Worm (Caenorhabditis elegans): Measurements from ENCODE around the gene nspc-4.

- TF ChIP-seq pax-1 (tag; optimal IDR thresholded peaks at IDR 0.05) (no peak), ceh-9 (tag; optimal IDR thresholded peaks at IDR 0.05) (no peak), elt-2 (tag; optimal IDR thresholded peaks at IDR 0.05) (no peak), pha-2 (tag; optimal IDR thresholded peaks at IDR 0.05) (no peak), pag-3 (tag; optimal IDR thresholded peaks at IDR 0.05; ENCODE audit: borderline replicate concordance) (no peak), fax-1 (tag; optimal IDR thresholded peaks at IDR 0.05) (no peak), nhr-11 (tag; optimal IDR thresholded peaks at IDR 0.05) (no peak)
Observed at ce11 chrX:8585837-8586236, 47.7 kb upstream of the nspc-4 start, which contains the start of gene F18E9.3.

Data from whole organism, late embryonic.